Worm (Caenorhabditis elegans) whole organism, L1 larva: ENCODE measurements around the gene VY10G11R.1.

Experiments
- C04F5.9 ChIP-seq: sonication (generic microtip); optimal IDR thresholded peaks from 2 replicates; lab custom pipeline; 2016; ENCODE audit warnings: missing genetic modification characterization, missing compliant biosample characterization
- C16A3.4 ChIP-seq: fragments of 150-350 bp; optimal IDR thresholded peaks from 2 replicates; lab custom pipeline; 2014; ENCODE audit warnings: missing biosample characterization, missing genetic modification characterization
- C34B4.2 ChIP-seq: sonication (generic microtip); optimal IDR thresholded peaks from 2 replicates; lab custom pipeline; 2017; ENCODE audit warnings: mild to moderate bottlenecking, missing genetic modification characterization, missing compliant biosample characterization
- F16B12.6 ChIP-seq: fragments of 150-350 bp; optimal IDR thresholded peaks from 2 replicates; lab custom pipeline; 2014; ENCODE audit warnings: missing biosample characterization, missing genetic modification characterization
- aha-1 ChIP-seq: fragments of 150-350 bp; optimal IDR thresholded peaks from 2 replicates; lab custom pipeline; 2014; ENCODE audit warnings: missing biosample characterization, missing genetic modification characterization
- alr-1 ChIP-seq: fragments of 200-800 bp; sonication (Bioruptor generic); optimal IDR thresholded peaks from 2 replicates; lab custom pipeline; 2018; ENCODE audit warnings: borderline replicate concordance, mild to moderate bottlenecking, missing genetic modification characterization, missing compliant biosample characterization
- ama-1 ChIP-seq: fragments of 150-350 bp; optimal IDR thresholded peaks from 2 replicates; lab custom pipeline; 2014
- ceh-63 ChIP-seq: fragments of 200-800 bp; sonication (Bioruptor generic); optimal IDR thresholded peaks from 2 replicates; lab custom pipeline; 2018; ENCODE audit warnings: mild to moderate bottlenecking, missing genetic modification characterization, missing compliant biosample characterization
- ceh-8 ChIP-seq: fragments of 200-800 bp; sonication (Bioruptor generic); optimal IDR thresholded peaks from 2 replicates; lab custom pipeline; 2018; ENCODE audit warnings: mild to moderate bottlenecking, missing genetic modification characterization, moderate library complexity, missing compliant biosample characterization
- ceh-88 ChIP-seq: fragments of 200-800 bp; sonication (Bioruptor generic); IDR thresholded peaks from 2 replicates; pipeline ENCODE4 v1.3.6; 2022; ENCODE audit warnings: missing genetic modification characterization, missing compliant biosample characterization
- ces-1 ChIP-seq: fragments of 150-350 bp; optimal IDR thresholded peaks from 2 replicates; lab custom pipeline; 2014; ENCODE audit warnings: missing biosample characterization, missing genetic modification reagents, missing genetic modification characterization
- dpl-1 ChIP-seq, 3 experiments: fragments of 150-350 bp in 2 of 3; sonication (generic microtip) in 1 of 3; optimal IDR thresholded peaks; 2 replicates each; lab custom pipeline; 2014 to 2017; ENCODE audit warnings: missing biosample characterization in 3 of 3, missing genetic modification characterization in 3 of 3, missing genetic modification reagents in 3 of 3
- dsc-1 ChIP-seq: sonication (generic microtip); optimal IDR thresholded peaks from 2 replicates; lab custom pipeline; 2016; ENCODE audit warnings: mild to moderate bottlenecking, missing genetic modification characterization, missing compliant biosample characterization
- efl-1 ChIP-seq, 4 experiments: fragments of 150-350 bp; optimal IDR thresholded peaks in 3 of 4; peaks in 1 of 4; 1 replicate in 1 of 4; 2 replicates in 3 of 4; lab custom pipeline; 2014; ENCODE audit warnings: missing biosample characterization in 2 of 4, missing genetic modification characterization in 2 of 4, missing genetic modification reagents in 2 of 4
- elt-2 ChIP-seq: sonication (generic microtip); optimal IDR thresholded peaks from 2 replicates; lab custom pipeline; 2016; ENCODE audit warnings: missing genetic modification characterization, mild to moderate bottlenecking, inconsistent platforms, missing compliant biosample characterization, missing genetic modification reagents
- elt-3 ChIP-seq, 6 experiments: fragments of 150-350 bp in 1 of 6; sonication (generic microtip); optimal IDR thresholded peaks; 2 replicates each; lab custom pipeline; 2017 to 2018; ENCODE audit warnings: missing biosample characterization in 6 of 6, missing genetic modification characterization in 6 of 6, inconsistent platforms in 1 of 6
- ets-5 ChIP-seq: fragments of 200-800 bp; sonication (Bioruptor generic); IDR thresholded peaks from 2 replicates; pipeline ENCODE4 v1.3.6; 2022; ENCODE audit warnings: missing genetic modification characterization, missing compliant biosample characterization
- fkh-4 ChIP-seq: sonication (generic microtip); optimal IDR thresholded peaks from 2 replicates; lab custom pipeline; 2016; ENCODE audit warnings: missing compliant biosample characterization, missing genetic modification characterization, borderline replicate concordance
- fos-1 ChIP-seq: fragments of 150-350 bp; optimal IDR thresholded peaks from 2 replicates; lab custom pipeline; 2014; ENCODE audit warnings: missing biosample characterization, missing genetic modification characterization
- grh-1 ChIP-seq: fragments of 200-800 bp; sonication (Bioruptor generic); IDR thresholded peaks from 2 replicates; pipeline ENCODE4 v1.3.6; 2022; ENCODE audit warnings: missing genetic modification reagents, missing genetic modification characterization, missing compliant biosample characterization
- hlh-17 ChIP-seq: fragments of 200-800 bp; sonication (Bioruptor generic); optimal IDR thresholded peaks from 2 replicates; lab custom pipeline; 2018; ENCODE audit warnings: missing genetic modification characterization, mild to moderate bottlenecking, missing compliant biosample characterization, moderate library complexity, borderline replicate concordance
- hlh-4 ChIP-seq: sonication (generic microtip); optimal IDR thresholded peaks from 2 replicates; lab custom pipeline; 2016; ENCODE audit warnings: mild to moderate bottlenecking, missing genetic modification characterization, missing compliant biosample characterization
- irx-1 ChIP-seq: sonication (generic microtip); optimal IDR thresholded peaks from 2 replicates; lab custom pipeline; 2016; ENCODE audit warnings: missing genetic modification characterization, missing compliant biosample characterization
- isw-1 ChIP-seq: fragments of 200-800 bp; sonication (Bioruptor generic); IDR thresholded peaks from 2 replicates; pipeline ENCODE4 v1.3.6; 2022; ENCODE audit warnings: missing genetic modification characterization, missing compliant biosample characterization
- lin-13 ChIP-seq: fragments of 150-350 bp; optimal IDR thresholded peaks from 2 replicates; lab custom pipeline; 2014; ENCODE audit warnings: missing biosample characterization, missing genetic modification reagents, missing genetic modification characterization
- lin-15B ChIP-seq: fragments of 150-350 bp; sonication (generic microtip); optimal IDR thresholded peaks from 3 replicates; lab custom pipeline; 2014; ENCODE audit warnings: missing biosample characterization, missing genetic modification characterization
- lin-35 ChIP-seq, 2 experiments: fragments of 150-350 bp; optimal IDR thresholded peaks; 2 replicates each; lab custom pipeline; 2014; ENCODE audit warnings: missing biosample characterization in 2 of 2, missing genetic modification characterization in 2 of 2, missing genetic modification reagents in 2 of 2
- lin-39 ChIP-seq: fragments of 150-350 bp; optimal IDR thresholded peaks from 2 replicates; lab custom pipeline; 2014; ENCODE audit warnings: missing biosample characterization, missing genetic modification reagents, missing genetic modification characterization
- lsy-2 ChIP-seq, 2 experiments: fragments of 150-350 bp; optimal IDR thresholded peaks; 2 replicates each; lab custom pipeline; 2014; ENCODE audit warnings: missing biosample characterization in 2 of 2, missing genetic modification characterization in 2 of 2
- mab-9 ChIP-seq: fragments of 200-800 bp; sonication (Bioruptor generic); IDR thresholded peaks from 2 replicates; pipeline ENCODE4 v1.3.6; 2022; ENCODE audit warnings: missing genetic modification reagents, missing genetic modification characterization, missing compliant biosample characterization
- mdl-1 ChIP-seq, 2 experiments: fragments of 150-350 bp; optimal IDR thresholded peaks; 2 replicates each; lab custom pipeline; 2014 to 2017; ENCODE audit warnings: missing biosample characterization in 2 of 2, missing genetic modification characterization in 2 of 2, inconsistent platforms in 1 of 2
- mef-2 ChIP-seq: fragments of 150-350 bp; optimal IDR thresholded peaks from 2 replicates; lab custom pipeline; 2014; ENCODE audit warnings: missing biosample characterization, missing genetic modification characterization
- nhr-19 ChIP-seq: fragments of 200-800 bp; sonication (Bioruptor generic); conservative IDR thresholded peaks from 2 replicates; pipeline ENCODE4 v1.3.6; 2022; ENCODE audit warnings: missing genetic modification characterization, missing compliant biosample characterization
- nhr-20 ChIP-seq: sonication (generic microtip); optimal IDR thresholded peaks from 2 replicates; lab custom pipeline; 2016; ENCODE audit warnings: mild to moderate bottlenecking, missing genetic modification characterization, missing compliant biosample characterization
- nhr-237 ChIP-seq: fragments of 150-350 bp; optimal IDR thresholded peaks from 2 replicates; lab custom pipeline; 2014; ENCODE audit warnings: missing biosample characterization, missing genetic modification characterization
- nhr-28 ChIP-seq: fragments of 150-350 bp; optimal IDR thresholded peaks from 2 replicates; lab custom pipeline; 2014; ENCODE audit warnings: missing biosample characterization, missing genetic modification characterization
- nhr-76 ChIP-seq: sonication (generic microtip); optimal IDR thresholded peaks from 2 replicates; lab custom pipeline; 2017; ENCODE audit warnings: missing biosample characterization, missing genetic modification characterization
- nhr-77 ChIP-seq: fragments of 150-350 bp; optimal IDR thresholded peaks from 2 replicates; lab custom pipeline; 2014; ENCODE audit warnings: missing biosample characterization, missing genetic modification characterization
- nhr-85 ChIP-seq: sonication (generic microtip); peaks from one replicate; lab custom pipeline; 2016; ENCODE audit warnings: missing genetic modification characterization, inconsistent platforms, missing compliant biosample characterization
- nhr-90 ChIP-seq: sonication (generic microtip); optimal IDR thresholded peaks from 2 replicates; lab custom pipeline; 2016; ENCODE audit warnings: mild to moderate bottlenecking, missing genetic modification characterization, missing compliant biosample characterization; ENCODE audit not compliant: poor library complexity
- pag-3 ChIP-seq: sonication (generic microtip); optimal IDR thresholded peaks from 2 replicates; lab custom pipeline; 2017; ENCODE audit warnings: missing genetic modification characterization, mild to moderate bottlenecking, missing compliant biosample characterization, antibody characterized with exemption, borderline replicate concordance; ENCODE audit not compliant: insufficient read depth
- pax-3 ChIP-seq: fragments of 200-800 bp; sonication (Bioruptor generic); optimal IDR thresholded peaks from 2 replicates; lab custom pipeline; 2018; ENCODE audit warnings: mild to moderate bottlenecking, missing genetic modification characterization, moderate library complexity, missing compliant biosample characterization
- snu-23 ChIP-seq: sonication (generic microtip); optimal IDR thresholded peaks from 2 replicates; lab custom pipeline; 2016; ENCODE audit warnings: missing genetic modification characterization, missing compliant biosample characterization
- swsn-7 ChIP-seq: sonication (generic microtip); optimal IDR thresholded peaks from 2 replicates; lab custom pipeline; 2016; ENCODE audit warnings: missing genetic modification characterization, missing compliant biosample characterization
- tbx-2 ChIP-seq: sonication (generic microtip); optimal IDR thresholded peaks from 2 replicates; lab custom pipeline; 2016; ENCODE audit warnings: missing genetic modification characterization, missing compliant biosample characterization
- unc-86 ChIP-seq: sonication (generic microtip); optimal IDR thresholded peaks from 2 replicates; lab custom pipeline; 2016; ENCODE audit warnings: missing genetic modification characterization, missing compliant biosample characterization
- unc-98 ChIP-seq: fragments of 200-800 bp; sonication (Bioruptor generic); IDR thresholded peaks from 2 replicates; pipeline ENCODE4 v1.3.6; 2022; ENCODE audit warnings: missing genetic modification characterization, missing compliant biosample characterization
- vab-15 ChIP-seq: sonication (generic microtip); optimal IDR thresholded peaks from 2 replicates; lab custom pipeline; 2017; ENCODE audit warnings: missing genotype, mild to moderate bottlenecking, missing genetic modification characterization, missing compliant biosample characterization
- zip-4 ChIP-seq: fragments of 200-800 bp; sonication (Bioruptor generic); optimal IDR thresholded peaks from 2 replicates; lab custom pipeline; 2018; ENCODE audit warnings: mild to moderate bottlenecking, missing genetic modification characterization, moderate library complexity, missing compliant biosample characterization

The VY10G11R.1 gene

DNA sequence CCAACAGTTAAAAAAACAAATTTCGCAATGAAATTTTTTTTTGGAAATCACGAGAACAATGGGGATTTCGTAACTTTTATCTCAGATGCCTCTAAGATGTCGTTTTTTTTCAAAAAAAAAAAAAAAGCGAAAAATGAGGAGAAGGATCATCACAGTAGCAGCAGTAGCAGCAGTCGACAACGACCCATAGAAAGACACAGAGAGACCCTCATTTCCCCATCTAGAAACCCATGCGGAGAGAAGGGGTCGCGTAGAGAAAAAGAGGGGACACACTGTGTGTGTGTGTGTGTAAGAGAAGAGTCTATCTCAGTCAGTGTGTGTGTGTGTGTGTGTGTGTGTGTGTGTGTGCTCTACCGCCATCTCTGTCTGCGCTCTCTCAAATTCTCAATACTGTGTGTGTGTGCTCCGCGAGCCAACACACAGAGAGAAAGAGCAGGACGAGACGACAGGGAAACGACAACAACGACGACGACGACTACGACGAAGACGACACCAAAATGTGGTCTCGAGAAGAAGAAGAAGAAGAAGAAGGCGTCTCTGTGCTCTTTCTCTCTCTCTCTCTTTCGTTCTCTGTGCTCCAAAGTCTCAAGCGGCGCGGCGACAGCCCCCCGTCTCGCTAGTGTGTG, 20.7 kb upstream of the VY10G11R.1 start (continued):
- no peak for TF ChIP-seq lin-39 (tag; lab: Kevin White, UChicago)
- TF ChIP-seq pax-3, result peak; percentile 58

- TF ChIP-seq isw-1 (GFP tag; lab: Robert Waterston, UW) (no peak), nhr-77 (tag; lab: Kevin White, UChicago) (no peak), ceh-88 (GFP tag; lab: Robert Waterston, UW) (no peak), nhr-28 (no peak), C04F5.9 (tag; lab: Kevin White, UChicago) (no peak), dsc-1 (tag; lab: Kevin White, UChicago) (no peak), C16A3.4 (tag; lab: Kevin White, UChicago) (peak; percentile 15), fos-1 (tag; lab: Kevin White, UChicago) (peak; percentile 97), nhr-90 (peak; percentile 61), ceh-8 (GFP tag; lab: Kevin White, UChicago) (no peak), aha-1 (tag; lab: Kevin White, UChicago) (no peak), elt-3 (tag; optimal IDR thresholded peaks at IDR 0.05; lab: Kevin White, UChicago) (no peak), nhr-85 (tag; lab: Kevin White, UChicago) (peak; percentile 85), snu-23 (GFP tag; lab: Kevin White, UChicago) (peak; percentile 70), vab-15 (tag; lab: Kevin White, UChicago) (no peak), fkh-4 (tag; lab: Kevin White, UChicago) (no peak), ama-1 (lab: Kevin White, UChicago) (peak; percentile 11), ces-1 (no peak), nhr-76 (tag; lab: Kevin White, UChicago) (no peak), ets-5 (GFP tag; lab: Robert Waterston, UW) (no peak), C34B4.2 (tag; lab: Kevin White, UChicago) (no peak), nhr-20 (tag; lab: Kevin White, UChicago) (peak; percentile 52), lin-15B (tag; lab: Kevin White, UChicago) (no peak), zip-4 (GFP tag; lab: Kevin White, UChicago) (no peak), ceh-63 (GFP tag; lab: Kevin White, UChicago) (no peak), efl-1 (optimal IDR thresholded peaks at IDR 0.05; lab: Kevin White, UChicago) (peak; percentile 21 to 44), efl-1 (GFP tag; optimal IDR thresholded peaks at IDR 0.05 in 1 of 2; lab: Kevin White, UChicago) (peak; percentile 26 to 78), hlh-4 (tag; lab: Kevin White, UChicago) (no peak), F16B12.6 (tag; lab: Kevin White, UChicago) (no peak), lin-35 (GFP tag; optimal IDR thresholded peaks at IDR 0.05; lab: Kevin White, UChicago) (peak in 1 of 2 experiments; percentile 66), lsy-2 (tag; optimal IDR thresholded peaks at IDR 0.05; lab: Kevin White, UChicago) (peak; percentile 38 to 52), nhr-237 (tag; lab: Kevin White, UChicago) (no peak), elt-2 (tag; lab: Kevin White, UChicago) (no peak), tbx-2 (tag; lab: Kevin White, UChicago) (peak; percentile 7), unc-86 (tag; lab: Kevin White, UChicago) (no peak), lin-13 (GFP tag; lab: Kevin White, UChicago) (peak; percentile 14), dpl-1 (GFP tag; optimal IDR thresholded peaks at IDR 0.05; lab: Kevin White, UChicago) (peak in 2 of 3 experiments; percentile 16 to 33), irx-1 (tag; lab: Kevin White, UChicago) (no peak), grh-1 (GFP tag; lab: Robert Waterston, UW) (no peak), unc-98 (GFP tag; lab: Robert Waterston, UW) (no peak), swsn-7 (tag; lab: Kevin White, UChicago) (peak; percentile 41), nhr-19 (GFP tag; lab: Robert Waterston, UW) (peak; percentile 31), mdl-1 (tag; optimal IDR thresholded peaks at IDR 0.05; lab: Kevin White, UChicago) (no peak), mab-9 (GFP tag; lab: Robert Waterston, UW) (no peak), pag-3 (tag; lab: Kevin White, UChicago) (no peak), hlh-17 (no peak), mef-2 (tag; lab: Kevin White, UChicago) (no peak), pax-3 (no peak), alr-1 (tag; lab: Kevin White, UChicago) (no peak)
Observed at ce11 chrIV:16489958-16490357, 19.2 kb upstream of the VY10G11R.1 start.
